Worm (Caenorhabditis elegans) whole organism, L4 larva: ENCODE data around the gene slc-9B.1.

Experiments used
- F10B5.3 ChIP-seq: sonication (generic microtip); optimal IDR thresholded peaks from 2 replicates; lab custom pipeline; 2016; ENCODE audit warnings: mild to moderate bottlenecking, missing genetic modification characterization, missing compliant biosample characterization
- Y48G9A.11 ChIP-seq: fragments of 200-800 bp; sonication (Bioruptor generic); IDR thresholded peaks from 2 replicates; pipeline ENCODE4 v1.3.6; 2022; ENCODE audit warnings: missing genetic modification reagents, missing genetic modification characterization, missing compliant biosample characterization
- aha-1 ChIP-seq: fragments of 150-350 bp; peaks from one replicate; lab custom pipeline; 2014; ENCODE audit warnings: missing biosample characterization, missing genetic modification characterization
- ceh-20 ChIP-seq: fragments of 200-800 bp; sonication (Bioruptor generic); IDR thresholded peaks from 2 replicates; pipeline ENCODE4 v1.3.6; 2022; ENCODE audit warnings: missing genetic modification reagents, missing genetic modification characterization, missing compliant biosample characterization
- ceh-32 ChIP-seq: sonication (generic microtip); optimal IDR thresholded peaks from 2 replicates; lab custom pipeline; 2016; ENCODE audit warnings: mild to moderate bottlenecking, missing genetic modification characterization, missing compliant biosample characterization; ENCODE audit not compliant: poor library complexity
- ceh-44 ChIP-seq: fragments of 200-800 bp; sonication (Bioruptor generic); IDR thresholded peaks from 2 replicates; pipeline ENCODE4 v1.3.6; 2022; ENCODE audit warnings: missing genetic modification reagents, missing genetic modification characterization, missing compliant biosample characterization
- ctbp-1 ChIP-seq: fragments of 200-800 bp; sonication (Bioruptor generic); IDR thresholded peaks from 2 replicates; pipeline ENCODE4 v1.3.6; 2022; ENCODE audit warnings: missing genetic modification reagents, missing genetic modification characterization, missing compliant biosample characterization
- dmd-6 ChIP-seq: fragments of 200-800 bp; sonication (Bioruptor generic); IDR thresholded peaks from 2 replicates; pipeline ENCODE4 v1.3.6; 2022; ENCODE audit warnings: missing genetic modification reagents, missing genetic modification characterization, missing compliant biosample characterization
- dmd-9 ChIP-seq: fragments of 200-800 bp; sonication (Bioruptor generic); IDR thresholded peaks from 2 replicates; pipeline ENCODE4 v1.3.6; 2022; ENCODE audit warnings: missing genetic modification reagents, missing genetic modification characterization, missing compliant biosample characterization
- dve-1 ChIP-seq: sonication (generic microtip); optimal IDR thresholded peaks from 2 replicates; lab custom pipeline; 2017; ENCODE audit warnings: antibody characterized with exemption, mild to moderate bottlenecking, missing genetic modification characterization, missing compliant biosample characterization; ENCODE audit not compliant: insufficient read depth
- hif-1 ChIP-seq, 2 experiments: sonication (generic microtip); optimal IDR thresholded peaks; 2 replicates each; lab custom pipeline; 2016 to 2017; ENCODE audit warnings: missing compliant biosample characterization in 2 of 2, missing genetic modification characterization in 2 of 2, missing genetic modification reagents in 2 of 2, missing genotype in 2 of 2, mild to moderate bottlenecking in 1 of 2
- hlh-11 ChIP-seq: fragments of 200-800 bp; sonication (Bioruptor generic); optimal IDR thresholded peaks from 2 replicates; lab custom pipeline; 2018; ENCODE audit warnings: mild to moderate bottlenecking, missing genetic modification characterization, missing compliant biosample characterization
- jun-1 ChIP-seq: fragments of 150-350 bp; optimal IDR thresholded peaks from 2 replicates; lab custom pipeline; 2014; ENCODE audit warnings: missing biosample characterization, missing genetic modification reagents, missing genetic modification characterization
- lsy-2 ChIP-seq, 2 experiments: fragments of 150-350 bp in 1 of 2; sonication (generic microtip) in 1 of 2; optimal IDR thresholded peaks; 2 replicates each; lab custom pipeline; 2014 to 2017; ENCODE audit warnings: missing biosample characterization in 2 of 2, missing genetic modification characterization in 2 of 2
- madf-5 ChIP-seq, 2 experiments: fragments of 200-800 bp; sonication (Bioruptor generic); IDR thresholded peaks; 2 replicates each; pipeline ENCODE4 v1.3.6; 2022; ENCODE audit warnings: missing compliant biosample characterization in 2 of 2, missing genetic modification characterization in 2 of 2
- mdl-1 ChIP-seq, 2 experiments: fragments of 150-350 bp in 1 of 2; sonication (generic microtip) in 1 of 2; optimal IDR thresholded peaks; 2 replicates each; lab custom pipeline; 2014 to 2017; ENCODE audit warnings: missing biosample characterization in 2 of 2, missing genetic modification characterization in 2 of 2
- mdt-29 ChIP-seq: fragments of 200-800 bp; sonication (Bioruptor generic); IDR thresholded peaks from 2 replicates; pipeline ENCODE4 v1.3.6; 2022; ENCODE audit warnings: missing genetic modification reagents, missing genetic modification characterization, missing compliant biosample characterization
- mep-1 ChIP-seq: fragments of 150-350 bp; sonication (generic microtip); optimal IDR thresholded peaks from 3 replicates; lab custom pipeline; 2014; ENCODE audit warnings: missing biosample characterization, missing genetic modification characterization
- mes-2 ChIP-seq: sonication (generic microtip); optimal IDR thresholded peaks from 2 replicates; lab custom pipeline; 2016; ENCODE audit warnings: missing genotype, mild to moderate bottlenecking, missing genetic modification characterization, missing compliant biosample characterization; ENCODE audit not compliant: poor library complexity, severe bottlenecking
- mxl-2 ChIP-seq: fragments of 200-800 bp; sonication (Bioruptor generic); conservative IDR thresholded peaks from 2 replicates; pipeline ENCODE4 v1.3.6; 2022; ENCODE audit warnings: missing genetic modification reagents, missing genetic modification characterization, missing compliant biosample characterization
- nhr-10 ChIP-seq: fragments of 150-350 bp; optimal IDR thresholded peaks from 2 replicates; lab custom pipeline; 2014; ENCODE audit warnings: missing biosample characterization, missing genetic modification characterization
- nhr-111 ChIP-seq: fragments of 200-800 bp; sonication (Bioruptor generic); optimal IDR thresholded peaks from 2 replicates; lab custom pipeline; 2018; ENCODE audit warnings: mild to moderate bottlenecking, missing genetic modification characterization, missing compliant biosample characterization
- nhr-25 ChIP-seq: sonication (generic microtip); optimal IDR thresholded peaks from 2 replicates; lab custom pipeline; 2017; ENCODE audit warnings: missing genetic modification characterization, mild to moderate bottlenecking, missing compliant biosample characterization, antibody characterized with exemption, moderate library complexity, borderline replicate concordance; ENCODE audit not compliant: insufficient read depth
- nhr-28 ChIP-seq: fragments of 150-350 bp; optimal IDR thresholded peaks from 2 replicates; lab custom pipeline; 2014; ENCODE audit warnings: missing biosample characterization, missing genetic modification characterization
- nhr-41 ChIP-seq: fragments of 200-800 bp; sonication (Bioruptor generic); IDR thresholded peaks from 2 replicates; pipeline ENCODE4 v1.3.6; 2022; ENCODE audit warnings: missing genetic modification reagents, missing genetic modification characterization, missing compliant biosample characterization
- nhr-48 ChIP-seq: sonication (generic microtip); optimal IDR thresholded peaks from 2 replicates; lab custom pipeline; 2016; ENCODE audit warnings: mild to moderate bottlenecking, missing genetic modification characterization, missing compliant biosample characterization
- nhr-77 ChIP-seq: fragments of 150-350 bp; optimal IDR thresholded peaks from 2 replicates; lab custom pipeline; 2014; ENCODE audit warnings: missing biosample characterization, missing genetic modification characterization
- php-3 ChIP-seq: fragments of 200-800 bp; sonication (Bioruptor generic); IDR thresholded peaks from 2 replicates; pipeline ENCODE4 v1.3.6; 2022; ENCODE audit warnings: missing genetic modification reagents, missing genetic modification characterization, missing compliant biosample characterization
- skn-1 ChIP-seq: fragments of 150-350 bp; optimal IDR thresholded peaks from 2 replicates; lab custom pipeline; 2014; ENCODE audit warnings: missing biosample characterization, missing genetic modification characterization
- spr-3 ChIP-seq: fragments of 200-800 bp; sonication (Bioruptor generic); optimal IDR thresholded peaks from 2 replicates; lab custom pipeline; 2018; ENCODE audit warnings: mild to moderate bottlenecking, missing genetic modification characterization, missing compliant biosample characterization
- tra-1 ChIP-seq: fragments of 200-800 bp; sonication (Bioruptor generic); IDR thresholded peaks from 2 replicates; pipeline ENCODE4 v1.3.6; 2022; ENCODE audit warnings: missing genetic modification reagents, missing genetic modification characterization, missing compliant biosample characterization
- unc-62 ChIP-seq, 3 experiments: fragments of 150-350 bp in 1 of 3; sonication (generic microtip); optimal IDR thresholded peaks in 2 of 3; peaks in 1 of 3; 1 replicate in 1 of 3; 2 replicates in 2 of 3; lab custom pipeline; 2014 to 2017; ENCODE audit warnings: missing biosample characterization in 3 of 3, missing genetic modification characterization in 3 of 3, missing genetic modification reagents in 3 of 3, missing genotype in 1 of 3
- zag-1 ChIP-seq: fragments of 150-350 bp; optimal IDR thresholded peaks from 2 replicates; lab custom pipeline; 2014; ENCODE audit warnings: missing biosample characterization, missing genetic modification characterization
- zfp-2 ChIP-seq: sonication (generic microtip); optimal IDR thresholded peaks from 2 replicates; lab custom pipeline; 2016; ENCODE audit warnings: mild to moderate bottlenecking, missing genetic modification characterization, missing compliant biosample characterization
- ztf-7 ChIP-seq: fragments of 150-350 bp; optimal IDR thresholded peaks from 2 replicates; lab custom pipeline; 2014; ENCODE audit warnings: missing biosample characterization, missing genetic modification characterization

Gene slc-9B.1

DNA sequence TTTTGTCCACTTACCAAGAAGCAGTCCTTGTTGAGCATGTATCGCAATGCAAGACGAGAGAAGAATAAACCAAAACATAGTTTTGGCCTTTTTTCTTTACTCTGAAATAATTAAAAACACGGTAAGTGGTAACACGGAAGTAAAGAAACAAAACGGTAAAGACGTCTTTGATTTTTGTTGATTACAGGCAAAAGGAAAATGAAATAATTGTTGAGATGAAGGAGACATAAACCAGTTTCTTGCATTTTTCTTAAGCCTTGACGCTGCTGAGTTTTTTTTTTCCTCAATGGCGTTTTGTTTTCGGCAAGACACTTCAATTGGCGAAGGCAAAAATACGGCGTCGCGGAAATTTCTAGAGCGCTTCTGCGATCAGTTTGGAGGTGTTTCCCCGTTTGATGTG, 42.6 kb upstream of the slc-9B.1 start, which contains the start of gene zipt-13:
Gene zipt-13, minus strand, starts transcription at position 101 of the 400 bp plus-strand sequence.
- TF ChIP-seq ztf-7 (tag; lab: Kevin White, UChicago) (no peak), spr-3 (GFP tag; lab: Kevin White, UChicago) (no peak), nhr-25 (peak; percentile 23), mxl-2 (GFP tag; lab: Robert Waterston, UW) (no peak), dmd-6 (GFP tag; lab: Robert Waterston, UW) (peak; percentile 13; the same call in 1 of the 2 replicates), nhr-48 (tag; lab: Kevin White, UChicago) (peak; percentile 23), nhr-111 (GFP tag; lab: Kevin White, UChicago) (no peak), hlh-11 (tag; lab: Kevin White, UChicago) (peak; percentile 28), nhr-41 (GFP tag; lab: Robert Waterston, UW) (no peak), tra-1 (GFP tag; lab: Robert Waterston, UW) (no peak)

- TF ChIP-seq ztf-7 (tag; lab: Kevin White, UChicago) = no peak
- peak; percentile 38 for TF ChIP-seq nhr-28 (tag; lab: Kevin White, UChicago)
- TF ChIP-seq zag-1 (tag; lab: Kevin White, UChicago) = no peak
- TF ChIP-seq madf-5 (GFP tag; IDR thresholded peaks at IDR 0.05; lab: Robert Waterston, UW) = no peak
- peak; percentile 64 for TF ChIP-seq aha-1 (tag; lab: Kevin White, UChicago)
- no peak for TF ChIP-seq ceh-32 (tag; lab: Kevin White, UChicago)
- TF ChIP-seq jun-1 = no peak
- no peak for TF ChIP-seq zfp-2 (tag; lab: Kevin White, UChicago)
- no peak for TF ChIP-seq skn-1 (tag; lab: Kevin White, UChicago)
- TF ChIP-seq nhr-10 (tag; lab: Kevin White, UChicago) = no peak
- TF ChIP-seq unc-62 (GFP tag; optimal IDR thresholded peaks at IDR 0.05 in 1 of 2; lab: Kevin White, UChicago) = peak in 1 of 2 experiments; percentile 99
- no peak for TF ChIP-seq unc-62 (tag; optimal IDR thresholded peaks at IDR 0.05; lab: Kevin White, UChicago)
- no peak for TF ChIP-seq nhr-48 (tag; lab: Kevin White, UChicago)
- TF ChIP-seq dmd-6 (GFP tag; lab: Robert Waterston, UW) = no peak
- peak; percentile 84 for TF ChIP-seq nhr-25
- peak in 1 of 2 experiments; percentile 23 for TF ChIP-seq mdl-1 (tag; optimal IDR thresholded peaks at IDR 0.05; lab: Kevin White, UChicago)
- TF ChIP-seq mes-2 (tag; lab: Kevin White, UChicago) = no peak
- no peak for TF ChIP-seq ceh-20 (GFP tag; lab: Robert Waterston, UW)
- peak in 1 of 2 experiments; percentile 17 for TF ChIP-seq lsy-2 (tag; optimal IDR thresholded peaks at IDR 0.05; lab: Kevin White, UChicago)
- TF ChIP-seq hif-1 (tag; optimal IDR thresholded peaks at IDR 0.05; lab: Kevin White, UChicago) = peak in 1 of 2 experiments; percentile 84
- peak; percentile 32 for TF ChIP-seq mep-1 (tag; lab: Kevin White, UChicago)
- peak; percentile 35 for TF ChIP-seq hlh-11 (tag; lab: Kevin White, UChicago)
- TF ChIP-seq dve-1 = no peak
- no peak for TF ChIP-seq ceh-44 (GFP tag; lab: Robert Waterston, UW)
- TF ChIP-seq mdt-29 (GFP tag; lab: Robert Waterston, UW) = no peak
- no peak for TF ChIP-seq dmd-9 (GFP tag; lab: Robert Waterston, UW)
- TF ChIP-seq nhr-111 (GFP tag; lab: Kevin White, UChicago) = no peak
- TF ChIP-seq, all 104 proteins: peak for 9
These were observed 41.2 kb upstream of the slc-9B.1 start for ce11 chrX:10238146-10238749.

DNA sequence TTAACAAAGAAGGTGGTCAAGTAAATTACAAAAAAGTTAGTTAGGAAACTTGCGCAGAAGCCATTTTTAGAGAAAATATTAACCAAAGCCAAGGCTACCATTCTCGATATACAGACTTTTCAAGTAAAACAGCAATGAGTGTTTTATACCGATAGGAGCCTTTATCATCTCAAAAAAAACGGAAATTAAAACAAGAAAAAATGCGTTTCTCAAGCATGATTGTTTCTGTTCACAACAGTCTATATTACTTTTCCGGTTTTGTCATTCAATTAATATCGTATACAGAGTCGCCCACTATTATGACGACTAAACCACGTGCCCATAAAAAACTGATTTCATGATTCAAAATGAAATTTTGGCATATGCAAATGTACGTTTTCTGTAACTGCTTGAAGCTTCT, 38.5 kb upstream of the slc-9B.1 start, which contains the start of gene str-74:
Gene str-74, minus strand, starts transcription at position 101 of the 400 bp plus-strand sequence.
- TF ChIP-seq Y48G9A.11 (GFP tag; lab: Robert Waterston, UW) (no peak), nhr-77 (tag; lab: Kevin White, UChicago) (no peak), ztf-7 (tag; lab: Kevin White, UChicago) (no peak), nhr-41 (GFP tag; lab: Robert Waterston, UW) (no peak), php-3 (no peak), jun-1 (no peak), F10B5.3 (tag; lab: Kevin White, UChicago) (no peak), ctbp-1 (GFP tag; lab: Robert Waterston, UW) (no peak)
- TF ChIP-seq, all 104 proteins: peak for 0
